Worm (Caenorhabditis elegans): Measurements from ENCODE around the gene trim-21.

DNA sequence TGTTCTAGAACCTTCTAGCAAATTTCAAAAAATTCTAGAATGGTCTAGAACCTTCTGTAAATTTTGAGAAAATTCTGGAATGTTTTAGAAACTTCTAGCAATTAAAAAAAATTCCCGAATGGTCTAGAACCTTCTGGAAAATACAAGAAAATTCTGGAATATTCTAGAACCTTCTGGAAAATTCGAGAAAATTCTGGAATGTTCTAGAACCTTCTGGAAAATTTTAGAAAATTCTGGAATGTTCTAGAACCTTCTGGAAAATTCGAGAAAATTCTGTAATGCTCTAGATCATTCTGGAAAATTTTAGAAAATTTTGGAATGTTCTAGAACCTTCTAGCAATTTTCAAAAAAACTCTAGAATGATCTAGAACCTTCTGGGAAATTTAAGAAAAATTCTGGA, 17.8 kb upstream of the trim-21 start:
- no peak for TF ChIP-seq nhr-10 (tag; optimal IDR thresholded peaks at IDR 0.05)
- no peak for TF ChIP-seq ztf-11 (tag; optimal IDR thresholded peaks at IDR 0.05)
- TF ChIP-seq unc-62 (GFP tag; optimal IDR thresholded peaks at IDR 0.05 in 1 of 2): no peak
- TF ChIP-seq unc-62 (tag; optimal IDR thresholded peaks at IDR 0.05): no peak
- TF ChIP-seq lin-39 (tag; optimal IDR thresholded peaks at IDR 0.05): no peak
- TF ChIP-seq zip-11 (GFP tag; IDR thresholded peaks at IDR 0.05): no peak
- no peak for TF ChIP-seq ztf-7 (tag; optimal IDR thresholded peaks at IDR 0.05)
- no peak for TF ChIP-seq nhr-76 (tag; optimal IDR thresholded peaks at IDR 0.05)
- no peak for TF ChIP-seq ama-1 (optimal IDR thresholded peaks at IDR 0.05)
- TF ChIP-seq dve-1 (tag; optimal IDR thresholded peaks at IDR 0.05; ENCODE audit: insufficient read depth): no peak
- TF ChIP-seq snpc-1.2 (GFP tag; IDR thresholded peaks at IDR 0.05): no peak
- TF ChIP-seq D1046.2 (GFP tag; IDR thresholded peaks at IDR 0.05): no peak
